Comparison of ENCODE assay signal across 2 worm cellular contexts in the genomic region with DNA sequence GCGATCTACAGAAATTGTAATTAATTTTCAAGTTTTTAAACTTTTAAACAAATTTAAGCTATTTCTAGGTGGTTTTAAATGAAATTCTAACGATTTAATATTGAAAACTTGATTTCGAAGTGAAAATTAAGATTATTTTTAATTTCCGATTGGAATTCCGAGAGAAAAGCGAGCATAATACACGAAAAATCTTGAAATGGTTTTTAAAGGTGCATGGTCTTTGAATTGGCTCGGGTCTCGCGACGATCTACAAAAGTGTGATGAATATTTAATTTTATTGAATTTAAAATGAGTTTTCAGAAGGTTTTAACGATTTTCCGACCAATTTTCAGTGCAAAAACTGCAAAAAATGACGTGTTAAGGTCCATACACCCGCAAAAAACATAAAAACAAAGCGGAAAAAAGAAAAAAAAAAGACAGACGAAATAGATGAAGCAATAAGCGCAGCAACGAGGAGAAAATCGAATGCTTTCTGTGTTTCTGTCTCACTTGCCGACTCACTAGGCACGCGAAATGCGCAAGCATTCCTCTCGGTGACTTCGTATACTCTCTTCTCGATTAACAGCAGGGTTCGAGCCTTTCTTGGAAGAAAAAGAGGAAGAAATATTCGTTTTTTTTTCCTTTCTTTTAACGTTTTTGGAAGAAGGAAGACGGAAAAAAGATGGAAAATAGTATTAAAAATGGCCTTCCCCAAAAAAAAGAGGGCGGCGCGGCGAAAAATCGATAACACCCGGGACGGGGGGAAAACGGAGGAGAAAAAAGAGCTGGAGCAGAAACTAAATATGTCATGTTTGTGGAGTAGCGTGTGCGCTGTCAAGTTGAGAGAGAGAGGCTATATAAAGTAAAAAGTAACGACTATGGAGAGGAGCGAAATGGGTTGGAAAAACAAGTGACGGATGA.
TF ChIP-seq lines count a peak whose summit lies in the region.

No protein-coding gene starts in this region.

TF ChIP-seq in whole organism, L1 larva, 84 proteins besides CTCF, POLR2A, EP300 and RAD21 (continued from another document and continues in another):
- TF ChIP-seq zip-4 (GFP tag; optimal IDR thresholded peaks at IDR 0.05; lab: Kevin White, UChicago) = no peak
- no peak for TF ChIP-seq unc-98 (GFP tag; IDR thresholded peaks at IDR 0.05; lab: Robert Waterston, UW)
- TF ChIP-seq ama-1 (optimal IDR thresholded peaks at IDR 0.05; lab: Kevin White, UChicago) = no peak
- peak; percentile 25 to 74 for TF ChIP-seq lin-35 (GFP tag; optimal IDR thresholded peaks at IDR 0.05; lab: Kevin White, UChicago)
- no peak for TF ChIP-seq hlh-17 (GFP tag; optimal IDR thresholded peaks at IDR 0.05; lab: Kevin White, UChicago; ENCODE audit: borderline replicate concordance)
- TF ChIP-seq aly-2 (tag; optimal IDR thresholded peaks at IDR 0.05; lab: Kevin White, UChicago) = no peak
- TF ChIP-seq ces-1 (GFP tag; optimal IDR thresholded peaks at IDR 0.05; lab: Kevin White, UChicago) = no peak
- TF ChIP-seq F16B12.6 (tag; optimal IDR thresholded peaks at IDR 0.05; lab: Kevin White, UChicago) = no peak
- TF ChIP-seq pqm-1 (tag; optimal IDR thresholded peaks at IDR 0.05; lab: Kevin White, UChicago) = no peak
- peak; percentile 60 for TF ChIP-seq fkh-8 (tag; optimal IDR thresholded peaks at IDR 0.05; lab: Kevin White, UChicago)
- TF ChIP-seq sup-37 (GFP tag; optimal IDR thresholded peaks at IDR 0.05; lab: Kevin White, UChicago) = no peak
- TF ChIP-seq dpl-1 (GFP tag; optimal IDR thresholded peaks at IDR 0.05; lab: Kevin White, UChicago) = peak in 2 of 3 experiments; percentile 57 to 66
- no peak for TF ChIP-seq egl-13 (tag; optimal IDR thresholded peaks at IDR 0.05; lab: Kevin White, UChicago)
- TF ChIP-seq sox-4 (tag; optimal IDR thresholded peaks at IDR 0.05; lab: Kevin White, UChicago) = no peak
- no peak for TF ChIP-seq mep-1 (tag; optimal IDR thresholded peaks at IDR 0.05; lab: Kevin White, UChicago)
- peak; percentile 26 for TF ChIP-seq xbp-1 (tag; optimal IDR thresholded peaks at IDR 0.05; lab: Kevin White, UChicago)
- TF ChIP-seq unc-130 (tag; optimal IDR thresholded peaks at IDR 0.05; lab: Kevin White, UChicago) = peak; percentile 1
- TF ChIP-seq vab-15 (tag; optimal IDR thresholded peaks at IDR 0.05; lab: Kevin White, UChicago) = no peak
- TF ChIP-seq dsc-1 (tag; optimal IDR thresholded peaks at IDR 0.05; lab: Kevin White, UChicago) = peak; percentile 35
- no peak for TF ChIP-seq nhr-19 (GFP tag; conservative IDR thresholded peaks at IDR 0.05; lab: Robert Waterston, UW)
- no peak for TF ChIP-seq nhr-12 (tag; optimal IDR thresholded peaks at IDR 0.05; lab: Kevin White, UChicago)
- peak; percentile 3 for TF ChIP-seq unc-86 (tag; optimal IDR thresholded peaks at IDR 0.05; lab: Kevin White, UChicago)
- TF ChIP-seq nhr-11 (tag; optimal IDR thresholded peaks at IDR 0.05; lab: Kevin White, UChicago) = no peak
- no peak for TF ChIP-seq pag-3 (tag; optimal IDR thresholded peaks at IDR 0.05; lab: Kevin White, UChicago; ENCODE audit: borderline replicate concordance, insufficient read depth)
- TF ChIP-seq skn-1 (tag; optimal IDR thresholded peaks at IDR 0.05; lab: Kevin White, UChicago) = no peak
- no peak for TF ChIP-seq lin-39 (tag; optimal IDR thresholded peaks at IDR 0.05; lab: Kevin White, UChicago)
- no peak for TF ChIP-seq C04F5.9 (tag; optimal IDR thresholded peaks at IDR 0.05; lab: Kevin White, UChicago)
- TF ChIP-seq elt-2 (tag; optimal IDR thresholded peaks at IDR 0.05; lab: Kevin White, UChicago) = no peak
- peak; percentile 54 for TF ChIP-seq blmp-1 (tag; optimal IDR thresholded peaks at IDR 0.05; lab: Kevin White, UChicago)
- TF ChIP-seq rnt-1 (tag; optimal IDR thresholded peaks at IDR 0.05; lab: Kevin White, UChicago) = no peak
- no peak for TF ChIP-seq ceh-8 (GFP tag; optimal IDR thresholded peaks at IDR 0.05; lab: Kevin White, UChicago)
- no peak for TF ChIP-seq hpl-2 (GFP tag; optimal IDR thresholded peaks at IDR 0.05; lab: Kevin White, UChicago)
- no peak for TF ChIP-seq grh-1 (GFP tag; IDR thresholded peaks at IDR 0.05; lab: Robert Waterston, UW)
- peak; percentile 67 for TF ChIP-seq nhr-71 (tag; optimal IDR thresholded peaks at IDR 0.05; lab: Kevin White, UChicago)
- TF ChIP-seq nhr-28 (tag; optimal IDR thresholded peaks at IDR 0.05; lab: Kevin White, UChicago) = no peak
- TF ChIP-seq aha-1 (tag; optimal IDR thresholded peaks at IDR 0.05; lab: Kevin White, UChicago) = no peak
- peak; percentile 32 for TF ChIP-seq swsn-7 (tag; optimal IDR thresholded peaks at IDR 0.05; lab: Kevin White, UChicago)
- TF ChIP-seq ceh-88 (GFP tag; IDR thresholded peaks at IDR 0.05; lab: Robert Waterston, UW) = no peak
- TF ChIP-seq mab-9 (GFP tag; IDR thresholded peaks at IDR 0.05; lab: Robert Waterston, UW) = no peak
- no peak for TF ChIP-seq pax-3 (tag; optimal IDR thresholded peaks at IDR 0.05; lab: Kevin White, UChicago)
- TF ChIP-seq hlh-4 (tag; optimal IDR thresholded peaks at IDR 0.05; lab: Kevin White, UChicago) = no peak
- TF ChIP-seq unc-62 (GFP tag; optimal IDR thresholded peaks at IDR 0.05; lab: Kevin White, UChicago) = no peak
- peak; percentile 88 for TF ChIP-seq lin-14 (GFP tag; optimal IDR thresholded peaks at IDR 0.05; lab: Kevin White, UChicago)
- TF ChIP-seq lir-3 (tag; optimal IDR thresholded peaks at IDR 0.05; lab: Kevin White, UChicago; ENCODE audit: poor library complexity) = no peak
- TF ChIP-seq mef-2 (tag; optimal IDR thresholded peaks at IDR 0.05; lab: Kevin White, UChicago) = no peak
- peak in 1 of 2 experiments; percentile 44 for TF ChIP-seq mdl-1 (tag; optimal IDR thresholded peaks at IDR 0.05; lab: Kevin White, UChicago)
- TF ChIP-seq ztf-11 (tag; optimal IDR thresholded peaks at IDR 0.05; lab: Kevin White, UChicago) = no peak
- TF ChIP-seq ceh-63 (GFP tag; optimal IDR thresholded peaks at IDR 0.05; lab: Kevin White, UChicago) = no peak
- TF ChIP-seq lin-13 (GFP tag; optimal IDR thresholded peaks at IDR 0.05; lab: Kevin White, UChicago) = peak; percentile 21
- TF ChIP-seq fkh-4 (tag; optimal IDR thresholded peaks at IDR 0.05; lab: Kevin White, UChicago; ENCODE audit: borderline replicate concordance) = no peak
- TF ChIP-seq lsy-2 (tag; optimal IDR thresholded peaks at IDR 0.05; lab: Kevin White, UChicago) = peak; percentile 37 to 84
- no peak for TF ChIP-seq nhr-84 (tag; optimal IDR thresholded peaks at IDR 0.05; lab: Kevin White, UChicago)
- no peak for TF ChIP-seq jun-1 (tag; optimal IDR thresholded peaks at IDR 0.05; lab: Kevin White, UChicago)
- peak; percentile 51 for TF ChIP-seq nhr-47 (tag; optimal IDR thresholded peaks at IDR 0.05; lab: Kevin White, UChicago)
- no peak for TF ChIP-seq sptf-1 (tag; optimal IDR thresholded peaks at IDR 0.05; lab: Kevin White, UChicago)
- TF ChIP-seq alr-1 (tag; optimal IDR thresholded peaks at IDR 0.05; lab: Kevin White, UChicago; ENCODE audit: borderline replicate concordance) = no peak
- TF ChIP-seq ztf-4 (tag; optimal IDR thresholded peaks at IDR 0.05; lab: Kevin White, UChicago) = no peak
- no peak for TF ChIP-seq nhr-90 (tag; optimal IDR thresholded peaks at IDR 0.05; lab: Kevin White, UChicago; ENCODE audit: poor library complexity)
- TF ChIP-seq elt-3 (tag; optimal IDR thresholded peaks at IDR 0.05; lab: Kevin White, UChicago) = no peak
- TF ChIP-seq ceh-82 (tag; optimal IDR thresholded peaks at IDR 0.05; lab: Kevin White, UChicago) = peak in 2 of 3 experiments; percentile 19 to 64
- no peak for TF ChIP-seq fos-1 (tag; optimal IDR thresholded peaks at IDR 0.05; lab: Kevin White, UChicago)
- no peak for TF ChIP-seq C34B4.2 (tag; optimal IDR thresholded peaks at IDR 0.05; lab: Kevin White, UChicago)

TF ChIP-seq in whole organism, L3 larva, 47 proteins besides CTCF, POLR2A, EP300 and RAD21 (continued from another document):
- no peak for TF ChIP-seq egl-27 (tag; optimal IDR thresholded peaks at IDR 0.05; lab: Kevin White, UChicago)
- TF ChIP-seq unc-62 (GFP tag; optimal IDR thresholded peaks at IDR 0.05; lab: Kevin White, UChicago) = peak; percentile 27
- no peak for TF ChIP-seq nhr-43 (tag; optimal IDR thresholded peaks at IDR 0.05; lab: Kevin White, UChicago; ENCODE audit: poor library complexity, severe bottlenecking)
- TF ChIP-seq skn-1 (tag; optimal IDR thresholded peaks at IDR 0.05; lab: Kevin White, UChicago) = no peak
- TF ChIP-seq nfya-1 (tag; optimal IDR thresholded peaks at IDR 0.05; lab: Kevin White, UChicago; ENCODE audit: insufficient read depth) = peak; percentile 84
- no peak for TF ChIP-seq nhr-77 (tag; optimal IDR thresholded peaks at IDR 0.05; lab: Kevin White, UChicago)
- no peak for TF ChIP-seq mdl-1 (tag; optimal IDR thresholded peaks at IDR 0.05; lab: Kevin White, UChicago)
- TF ChIP-seq fkh-10 (GFP tag; optimal IDR thresholded peaks at IDR 0.05; lab: Kevin White, UChicago) = peak; percentile 34
- no peak for TF ChIP-seq pqm-1 (tag; optimal IDR thresholded peaks at IDR 0.05; lab: Kevin White, UChicago)
- no peak for TF ChIP-seq ztf-4 (tag; optimal IDR thresholded peaks at IDR 0.05; lab: Kevin White, UChicago)
- TF ChIP-seq mml-1 (tag; optimal IDR thresholded peaks at IDR 0.05; lab: Kevin White, UChicago) = no peak
- no peak for TF ChIP-seq ztf-11 (tag; optimal IDR thresholded peaks at IDR 0.05; lab: Kevin White, UChicago)
- TF ChIP-seq ceh-28 (tag; optimal IDR thresholded peaks at IDR 0.05; lab: Kevin White, UChicago) = peak; percentile 58
- TF ChIP-seq tbx-2 (tag; optimal IDR thresholded peaks at IDR 0.05; lab: Kevin White, UChicago) = peak; percentile 2
- TF ChIP-seq nhr-67 (tag; optimal IDR thresholded peaks at IDR 0.05; lab: Kevin White, UChicago) = no peak
- peak; percentile 25 for TF ChIP-seq jun-1 (tag; optimal IDR thresholded peaks at IDR 0.05; lab: Kevin White, UChicago)
- TF ChIP-seq nhr-11 (tag; optimal IDR thresholded peaks at IDR 0.05; lab: Kevin White, UChicago) = no peak
- TF ChIP-seq ama-1 (optimal IDR thresholded peaks at IDR 0.05; lab: Kevin White, UChicago) = no peak
- TF ChIP-seq nhr-12 (tag; optimal IDR thresholded peaks at IDR 0.05; lab: Kevin White, UChicago) = no peak
- no peak for TF ChIP-seq elt-1 (tag; optimal IDR thresholded peaks at IDR 0.05; lab: Kevin White, UChicago)
- TF ChIP-seq ceh-82 (tag; optimal IDR thresholded peaks at IDR 0.05; lab: Kevin White, UChicago) = no peak
- peak; percentile 69 for TF ChIP-seq lin-15B (tag; optimal IDR thresholded peaks at IDR 0.05; lab: Kevin White, UChicago)
- no peak for TF ChIP-seq eor-1 (tag; optimal IDR thresholded peaks at IDR 0.05; lab: Kevin White, UChicago)
- no peak for TF ChIP-seq lsy-12 (tag; optimal IDR thresholded peaks at IDR 0.05; lab: Kevin White, UChicago)
- no peak for TF ChIP-seq ZK546.5 (tag; optimal IDR thresholded peaks at IDR 0.05; lab: Kevin White, UChicago)
- no peak for TF ChIP-seq sea-2 (GFP tag; optimal IDR thresholded peaks at IDR 0.05; lab: Kevin White, UChicago)
- TF ChIP-seq ceh-16 (tag; optimal IDR thresholded peaks at IDR 0.05; lab: Kevin White, UChicago) = no peak
- peak; percentile 26 for TF ChIP-seq elt-2 (tag; optimal IDR thresholded peaks at IDR 0.05; lab: Kevin White, UChicago)
- TF ChIP-seq lin-39 (tag; optimal IDR thresholded peaks at IDR 0.05; lab: Kevin White, UChicago) = peak; percentile 50
